Fruit fly (Drosophila melanogaster): Measurements from ENCODE around the gene CG17780.
A peak's percentile ranks its signal among the peaks of the same experiment; 100 is the strongest.

Gene CG17780

dm6 chr3R:24353448-24353847 is 31.4 kb downstream of the CG17780 start:
- TF ChIP-seq CG17801 (GFP tag; optimal IDR thresholded peaks at IDR 0.05; ENCODE audit: partially characterized antibody), result no peak

dm6 chr3R:24348420-24349190 is 36.2 kb downstream of the CG17780 start, which contains the start of the genes CG5746 and CG6454:
TSS of gene CG5746 (minus strand) at chr3R:24348791.
TSS of gene CG6454 (plus strand) at chr3R:24349182.
- TF ChIP-seq CG17801 (GFP tag; optimal IDR thresholded peaks at IDR 0.05; ENCODE audit: partially characterized antibody), result peak; percentile 28

dm6 chr3R:24341251-24341650 is 43.6 kb downstream of the CG17780 start, which contains the start of gene Ms:
TSS of gene Ms (plus strand) at chr3R:24341551.
- TF ChIP-seq CG17801 (GFP tag; optimal IDR thresholded peaks at IDR 0.05; ENCODE audit: partially characterized antibody), result no peak

dm6 chr3R:24336622-24337021 is 48.2 kb downstream of the CG17780 start, which contains the start of gene CG6432:
TSS of gene CG6432 (plus strand) at chr3R:24336922.
- no peak for TF ChIP-seq CG17801 (GFP tag; optimal IDR thresholded peaks at IDR 0.05; ENCODE audit: partially characterized antibody)

dm6 chr3R:24333182-24333808 is 51.6 kb downstream of the CG17780 start, which contains the start of the genes Rrp5 and Dis3:
TSS of gene Rrp5 (minus strand) at chr3R:24333316.
TSS of gene Dis3 (plus strand) at chr3R:24333433.
- TF ChIP-seq CG17801 (GFP tag; optimal IDR thresholded peaks at IDR 0.05; ENCODE audit: partially characterized antibody), result no peak
